Fruit fly (Drosophila melanogaster) whole organism, embryonic: Measurements from ENCODE around the gene Nup153.
A peak's percentile ranks its signal among the peaks of the same experiment; 100 is the strongest.

Experiments
- Antp ChIP-seq: fragments of 200-800 bp; sonication (Bioruptor generic); optimal IDR thresholded peaks from 3 replicates; lab custom pipeline; 2016; ENCODE audit warnings: missing biosample characterization, missing genetic modification characterization
- CG10321 ChIP-seq: fragments of 200-800 bp; sonication (Bioruptor generic); IDR thresholded peaks from 2 replicates; pipeline ENCODE4 v1.3.6; 2022; ENCODE audit warnings: missing biosample characterization, missing genetic modification characterization
- CG11560 ChIP-seq: fragments of 200-800 bp; sonication (Bioruptor generic); IDR thresholded peaks from 3 replicates; pipeline ENCODE4 v1.3.6; 2022; ENCODE audit warnings: missing biosample characterization, missing genetic modification characterization
- CG12236 ChIP-seq: fragments of 200-800 bp; sonication (Bioruptor generic); optimal IDR thresholded peaks from 2 replicates; lab custom pipeline; 2016; ENCODE audit warnings: missing biosample characterization, missing genetic modification characterization
- CG17912 ChIP-seq: fragments of 200-800 bp; sonication (Bioruptor generic); optimal IDR thresholded peaks from 2 replicates; lab custom pipeline; 2018; ENCODE audit warnings: missing biosample characterization, mild to moderate bottlenecking, missing genetic modification characterization
- CG2875 ChIP-seq: fragments of 200-800 bp; sonication (Bioruptor generic); optimal IDR thresholded peaks from 2 replicates; lab custom pipeline; 2017; ENCODE audit warnings: missing biosample characterization, mild to moderate bottlenecking, missing genetic modification characterization, missing genetic modification reagents
- CG31441 ChIP-seq: fragments of 200-800 bp; sonication (Bioruptor generic); IDR thresholded peaks from 2 replicates; pipeline ENCODE4 v1.3.6; 2022; ENCODE audit warnings: missing biosample characterization, missing genetic modification characterization
- CG34224 ChIP-seq: fragments of 200-800 bp; sonication (Bioruptor generic); IDR thresholded peaks from 3 replicates; pipeline ENCODE4 v1.3.6; 2022; ENCODE audit warnings: missing biosample characterization, missing genetic modification characterization; ENCODE audit not compliant: partially characterized antibody
- CG4730 ChIP-seq: fragments of 200-800 bp; sonication (Bioruptor generic); IDR thresholded peaks from 2 replicates; pipeline ENCODE4 v1.3.6; 2022; ENCODE audit warnings: missing biosample characterization, missing genetic modification characterization
- CG6272 ChIP-seq: fragments of 200-800 bp; sonication (Bioruptor generic); IDR thresholded peaks from 2 replicates; pipeline ENCODE4 v1.3.6; 2022; ENCODE audit warnings: missing biosample characterization, missing genetic modification characterization
- CG7556 ChIP-seq: fragments of 200-800 bp; sonication (Bioruptor generic); optimal IDR thresholded peaks from 2 replicates; lab custom pipeline; 2017; ENCODE audit warnings: missing biosample characterization, mild to moderate bottlenecking, missing genetic modification characterization
- CG9437 ChIP-seq: fragments of 200-800 bp; sonication (Bioruptor generic); optimal IDR thresholded peaks from 2 replicates; lab custom pipeline; 2018; ENCODE audit warnings: missing biosample characterization, mild to moderate bottlenecking, missing genetic modification characterization
- CG9609 ChIP-seq: fragments of 200-800 bp; sonication (Bioruptor generic); optimal IDR thresholded peaks from 3 replicates; lab custom pipeline; 2016; ENCODE audit warnings: missing biosample characterization, missing genetic modification characterization
- CG9727 ChIP-seq: fragments of 200-800 bp; sonication (Bioruptor generic); optimal IDR thresholded peaks from 3 replicates; lab custom pipeline; 2017; ENCODE audit warnings: missing biosample characterization, mild to moderate bottlenecking, missing genetic modification characterization
- CkIIα-i1 ChIP-seq: fragments of 200-800 bp; sonication (Bioruptor generic); IDR thresholded peaks from 2 replicates; pipeline ENCODE4 v1.3.6; 2022; ENCODE audit warnings: missing biosample characterization, missing genetic modification characterization
- CoRest ChIP-seq: fragments of 200-800 bp; sonication (Bioruptor generic); optimal IDR thresholded peaks from 3 replicates; lab custom pipeline; 2018; ENCODE audit warnings: missing biosample characterization, mild to moderate bottlenecking, missing genetic modification characterization, moderate library complexity
- D19A ChIP-seq: fragments of 200-800 bp; optimal IDR thresholded peaks from 3 replicates; lab custom pipeline; 2019; ENCODE audit warnings: missing biosample characterization, mild to moderate bottlenecking, missing genetic modification characterization, moderate library complexity
- Doc2 ChIP-seq: fragments of 200-800 bp; sonication (Bioruptor generic); IDR thresholded peaks from 2 replicates; pipeline ENCODE4 v1.3.6; 2022; ENCODE audit warnings: missing biosample characterization, missing genetic modification characterization
- HmgZ ChIP-seq: fragments of 200-800 bp; sonication (Bioruptor generic); optimal IDR thresholded peaks from 2 replicates; lab custom pipeline; 2018; ENCODE audit warnings: missing biosample characterization, mild to moderate bottlenecking, missing genetic modification characterization
- Lhr ChIP-seq: fragments of 200-800 bp; sonication (Bioruptor generic); optimal IDR thresholded peaks from 3 replicates; lab custom pipeline; 2017; ENCODE audit warnings: mild to moderate bottlenecking, missing biosample characterization, missing genetic modification reagents, missing genetic modification characterization
- Lim3 ChIP-seq: fragments of 200-800 bp; sonication (Bioruptor generic); IDR thresholded peaks from 2 replicates; pipeline ENCODE4 v1.3.6; 2022; ENCODE audit warnings: missing biosample characterization, missing genetic modification characterization
- MBD-R2 ChIP-seq: fragments of 200-800 bp; sonication (Bioruptor generic); IDR thresholded peaks from 2 replicates; pipeline ENCODE4 v1.3.6; 2022; ENCODE audit warnings: missing biosample characterization, missing genetic modification characterization
- NC2α ChIP-seq: fragments of 200-800 bp; sonication (Bioruptor generic); optimal IDR thresholded peaks from 2 replicates; lab custom pipeline; 2016; ENCODE audit warnings: missing biosample characterization, missing genetic modification characterization
- Optix ChIP-seq: fragments of 200-800 bp; sonication (Bioruptor generic); IDR thresholded peaks from 3 replicates; pipeline ENCODE4 v1.3.6; 2022; ENCODE audit warnings: missing biosample characterization, missing genetic modification characterization
- Ptx1 ChIP-seq: fragments of 200-800 bp; sonication (Bioruptor generic); IDR thresholded peaks from 2 replicates; pipeline ENCODE4 v1.3.6; 2022; ENCODE audit warnings: missing biosample characterization, missing genetic modification characterization
- YL-1 ChIP-seq: fragments of 200-800 bp; sonication (Bioruptor generic); optimal IDR thresholded peaks from 3 replicates; lab custom pipeline; 2017; ENCODE audit warnings: missing biosample characterization, mild to moderate bottlenecking, missing genetic modification characterization
- ash1 ChIP-seq: fragments of 200-800 bp; sonication (Bioruptor generic); optimal IDR thresholded peaks from 2 replicates; lab custom pipeline; 2018; ENCODE audit warnings: missing biosample characterization, mild to moderate bottlenecking, missing genetic modification characterization
- cato ChIP-seq: fragments of 200-800 bp; sonication (Bioruptor generic); optimal IDR thresholded peaks from 2 replicates; lab custom pipeline; 2016; ENCODE audit warnings: missing biosample characterization, missing genetic modification characterization, borderline replicate concordance
- cg ChIP-seq: fragments of 200-800 bp; sonication (Bioruptor generic); optimal IDR thresholded peaks from 3 replicates; lab custom pipeline; 2019; ENCODE audit warnings: missing biosample characterization, mild to moderate bottlenecking, missing genetic modification characterization, moderate library complexity
- chinmo ChIP-seq: fragments of 200-800 bp; sonication (Bioruptor generic); IDR thresholded peaks from 4 replicates; pipeline ENCODE4 v1.3.6; 2022; ENCODE audit warnings: missing biosample characterization, missing genetic modification characterization; ENCODE audit not compliant: partially characterized antibody
- cwo ChIP-seq: fragments of 200-800 bp; sonication (Bioruptor generic); optimal IDR thresholded peaks from 3 replicates; lab custom pipeline; 2017; ENCODE audit warnings: missing biosample characterization, missing genetic modification characterization, mild to moderate bottlenecking, moderate library complexity, missing genetic modification reagents
- danr ChIP-seq: fragments of 200-800 bp; sonication (Bioruptor generic); IDR thresholded peaks from 2 replicates; pipeline ENCODE4 v1.3.6; 2022; ENCODE audit warnings: missing biosample characterization, missing genetic modification characterization
- dysf ChIP-seq: fragments of 200-800 bp; sonication (Bioruptor generic); IDR thresholded peaks from 3 replicates; pipeline ENCODE4 v1.3.6; 2022; ENCODE audit warnings: missing biosample characterization, missing genetic modification characterization
- gem ChIP-seq: fragments of 200-800 bp; sonication (Bioruptor generic); optimal IDR thresholded peaks from 2 replicates; lab custom pipeline; 2019; ENCODE audit warnings: missing biosample characterization, mild to moderate bottlenecking, missing genetic modification characterization, moderate library complexity
- gfzf ChIP-seq: fragments of 200-800 bp; sonication (Bioruptor generic); optimal IDR thresholded peaks from 2 replicates; lab custom pipeline; 2016; ENCODE audit warnings: missing biosample characterization, mild to moderate bottlenecking, missing genetic modification characterization, moderate library complexity
- gsb ChIP-seq: fragments of 200-800 bp; sonication (Bioruptor generic); IDR thresholded peaks from 2 replicates; pipeline ENCODE4 v1.3.6; 2022; ENCODE audit warnings: missing biosample characterization, missing genetic modification characterization
- h ChIP-seq: fragments of >200 bp; optimal IDR thresholded peaks from 2 replicates; lab custom pipeline; 2017
- insv ChIP-seq, 2 experiments: fragments of 200-800 bp; sonication (Bioruptor generic); optimal IDR thresholded peaks; 3 replicates each; lab custom pipeline; 2016 to 2018; ENCODE audit warnings: missing biosample characterization in 2 of 2, missing genetic modification characterization in 2 of 2
- knrl ChIP-seq: fragments of 200-800 bp; sonication (Bioruptor generic); IDR thresholded peaks from 3 replicates; pipeline ENCODE4 v1.3.6; 2022; ENCODE audit warnings: missing biosample characterization, missing genetic modification characterization; ENCODE audit not compliant: partially characterized antibody
- lab ChIP-seq: fragments of 200-800 bp; sonication (Bioruptor generic); optimal IDR thresholded peaks from 3 replicates; lab custom pipeline; 2017; ENCODE audit warnings: missing biosample characterization, missing genetic modification characterization, mild to moderate bottlenecking, moderate library complexity, missing genetic modification reagents
- luna ChIP-seq: fragments of 200-800 bp; sonication (Bioruptor generic); optimal IDR thresholded peaks from 2 replicates; lab custom pipeline; 2016; ENCODE audit warnings: missing biosample characterization, missing genetic modification characterization
- mam ChIP-seq: fragments of 200-800 bp; sonication (Bioruptor generic); optimal IDR thresholded peaks from 3 replicates; lab custom pipeline; 2016; ENCODE audit warnings: missing biosample characterization, missing genetic modification characterization
- mirr ChIP-seq: fragments of 200-800 bp; sonication (Bioruptor generic); optimal IDR thresholded peaks from 3 replicates; lab custom pipeline; 2018; ENCODE audit warnings: missing biosample characterization, mild to moderate bottlenecking, missing genetic modification characterization
- nerfin-1 ChIP-seq: fragments of 200-800 bp; sonication (Bioruptor generic); optimal IDR thresholded peaks from 3 replicates; lab custom pipeline; 2019; ENCODE audit warnings: missing biosample characterization, mild to moderate bottlenecking, missing genetic modification characterization, moderate library complexity
- pum ChIP-seq: fragments of 200-800 bp; sonication (Bioruptor generic); optimal IDR thresholded peaks from 2 replicates; lab custom pipeline; 2016; ENCODE audit warnings: missing biosample characterization, missing genetic modification characterization
- ro ChIP-seq: fragments of 200-800 bp; sonication (Bioruptor generic); IDR thresholded peaks from 2 replicates; pipeline ENCODE4 v1.3.6; 2022; ENCODE audit warnings: missing biosample characterization, missing genetic modification characterization
- salm ChIP-seq: fragments of 200-800 bp; sonication (Bioruptor generic); optimal IDR thresholded peaks from 2 replicates; lab custom pipeline; 2018; ENCODE audit warnings: missing biosample characterization, mild to moderate bottlenecking, missing genetic modification characterization
- sc ChIP-seq, 3 experiments: fragments of >200 bp in 2 of 3; fragments of 200-800 bp in 1 of 3; sonication (Bioruptor generic) in 1 of 3; optimal IDR thresholded peaks; 2 replicates in 2 of 3; 3 replicates in 1 of 3; lab custom pipeline; 2017; ENCODE audit warnings: mild to moderate bottlenecking in 1 of 3, missing biosample characterization in 1 of 3, missing genetic modification characterization in 1 of 3, missing genetic modification reagents in 1 of 3
- sens-2 ChIP-seq: fragments of 200-800 bp; sonication (Bioruptor generic); IDR thresholded peaks from 2 replicates; pipeline ENCODE4 v1.3.6; 2022; ENCODE audit warnings: missing biosample characterization, missing genetic modification characterization
- slbo ChIP-seq: fragments of 200-800 bp; sonication (Bioruptor generic); IDR thresholded peaks from 2 replicates; pipeline ENCODE4 v1.3.6; 2022; ENCODE audit warnings: missing biosample characterization, missing genetic modification characterization

The Nup153 gene

dm6 chrX:16552567-16552966 is 46.5 kb upstream of the Nup153 start (continued):
- peak; percentile 43 for TF ChIP-seq pum (GFP tag; lab: Kevin White, UChicago)
- peak; percentile 61 for TF ChIP-seq mam (GFP tag; lab: Kevin White, UChicago)
- TF ChIP-seq cato (GFP tag; lab: Kevin White, UChicago): peak; percentile 42
- TF ChIP-seq danr (GFP tag; lab: Robert Waterston, UW): peak; percentile 55; the same call in 1 of the 2 replicates
- peak; percentile 89 for TF ChIP-seq lab (GFP tag; lab: Kevin White, UChicago)
- TF ChIP-seq CG34224 (GFP tag; lab: Robert Waterston, UW): no peak
- TF ChIP-seq NC2α (GFP tag; lab: Kevin White, UChicago): no peak
- TF ChIP-seq CG2875 (GFP tag; lab: Kevin White, UChicago): peak; percentile 80
- peak; percentile 91 for TF ChIP-seq gem (tag; lab: Kevin White, UChicago)
- TF ChIP-seq CG10321 (GFP tag; lab: Robert Waterston, UW): no peak
- TF ChIP-seq CoRest (tag; lab: Kevin White, UChicago): peak; percentile 85
- TF ChIP-seq luna (GFP tag; lab: Kevin White, UChicago): peak; percentile 14
- TF ChIP-seq insv (GFP tag; optimal IDR thresholded peaks at IDR 0.05; lab: Kevin White, UChicago): peak in 1 of 2 experiments; percentile 32
- TF ChIP-seq CG9727 (GFP tag; lab: Kevin White, UChicago): peak; percentile 87
- peak; percentile 77 for TF ChIP-seq cwo (GFP tag; lab: Kevin White, UChicago)
- peak; percentile 56; the same call in 1 of the 3 replicates for TF ChIP-seq CG11560 (tag; lab: Robert Waterston, UW)
- no peak; the same call in none of the 3 replicates for TF ChIP-seq Optix (GFP tag; lab: Robert Waterston, UW)
- TF ChIP-seq Lim3 (GFP tag; lab: Robert Waterston, UW): no peak
- TF ChIP-seq HmgZ: peak; percentile 83
- peak; percentile 2 for TF ChIP-seq ash1 (GFP tag; lab: Kevin White, UChicago)
- no peak for TF ChIP-seq Doc2
- no peak for TF ChIP-seq chinmo (GFP tag; lab: Robert Waterston, UW)
- TF ChIP-seq cg (GFP tag; lab: Kevin White, UChicago): no peak
- TF ChIP-seq ro (GFP tag; lab: Robert Waterston, UW): no peak
- no peak for TF ChIP-seq CG6272
- peak; percentile 52 for TF ChIP-seq Antp (GFP tag; lab: Kevin White, UChicago)
- TF ChIP-seq CG12236 (GFP tag; lab: Kevin White, UChicago): peak; percentile 19
- no peak for TF ChIP-seq knrl
- peak; percentile 81 for TF ChIP-seq D19A
- no peak for TF ChIP-seq YL-1 (GFP tag; lab: Kevin White, UChicago)
- peak; percentile 74 for TF ChIP-seq sens-2 (GFP tag; lab: Robert Waterston, UW)
- peak; percentile 76 for TF ChIP-seq salm (tag; lab: Kevin White, UChicago)
- peak; percentile 89 for TF ChIP-seq CG7556 (GFP tag; lab: Kevin White, UChicago)
- peak; percentile 78 for TF ChIP-seq mirr (GFP tag; lab: Kevin White, UChicago)
- peak; percentile 88 for TF ChIP-seq CG31441
- no peak for TF ChIP-seq CG17912
- TF ChIP-seq MBD-R2 (GFP tag; lab: Robert Waterston, UW): peak; percentile 47
- peak; percentile 86; the same call in 2 of the 3 replicates for TF ChIP-seq dysf
- peak; percentile 58 for TF ChIP-seq CG9609
- no peak for TF ChIP-seq sc (optimal IDR thresholded peaks at IDR 0.05; lab: Kevin White, UChicago)
- peak; percentile 74 for TF ChIP-seq sc (GFP tag; optimal IDR thresholded peaks at IDR 0.05; lab: Kevin White, UChicago)
- peak; percentile 74 for TF ChIP-seq Ptx1 (GFP tag; lab: Robert Waterston, UW)
- no peak for TF ChIP-seq gfzf (GFP tag; lab: Kevin White, UChicago)
- TF ChIP-seq gsb (GFP tag; lab: Robert Waterston, UW): no peak; the same call in 1 of the 2 replicates
- no peak for TF ChIP-seq CG4730 (GFP tag; lab: Robert Waterston, UW)
- peak; percentile 77 for TF ChIP-seq CG9437 (GFP tag; lab: Kevin White, UChicago)
- peak; percentile 86 for TF ChIP-seq slbo
- 0 out of 2 replicates have a peak, but pooled peaks have one; percentile 12 for TF ChIP-seq CkIIα-i1 (GFP tag; lab: Robert Waterston, UW)
- peak; percentile 32 for TF ChIP-seq nerfin-1 (tag; lab: Kevin White, UChicago)
- TF ChIP-seq h (lab: Kevin White, UChicago): no peak
- peak; percentile 42 for TF ChIP-seq Lhr (GFP tag; lab: Kevin White, UChicago)
